Worm (Caenorhabditis elegans) whole organism, mixed stage, embryonic: ENCODE measurements around the gene twk-33.

Experiments used
- M03D4.4 ChIP-seq: sonication (generic microtip); optimal IDR thresholded peaks from 2 replicates; lab custom pipeline; 2017; ENCODE audit warnings: mild to moderate bottlenecking, missing genetic modification characterization, missing compliant biosample characterization
- bed-3 ChIP-seq: fragments of 200-800 bp; sonication (Bioruptor generic); optimal IDR thresholded peaks from 3 replicates; lab custom pipeline; 2018; ENCODE audit warnings: mild to moderate bottlenecking, missing genetic modification characterization, moderate library complexity, missing compliant biosample characterization
- ceh-39 ChIP-seq: fragments of 150-350 bp; optimal IDR thresholded peaks from 2 replicates; lab custom pipeline; 2014; ENCODE audit warnings: missing biosample characterization, missing genetic modification characterization
- ceh-43 ChIP-seq: fragments of 200-800 bp; sonication (Bioruptor generic); optimal IDR thresholded peaks from 2 replicates; lab custom pipeline; 2018; ENCODE audit warnings: mild to moderate bottlenecking, missing genetic modification characterization, moderate library complexity, missing compliant biosample characterization
- ceh-83 ChIP-seq: fragments of 200-800 bp; sonication (Bioruptor generic); optimal IDR thresholded peaks from 2 replicates; lab custom pipeline; 2018; ENCODE audit warnings: mild to moderate bottlenecking, missing genetic modification characterization, missing compliant biosample characterization
- ces-1 ChIP-seq: fragments of 150-350 bp; optimal IDR thresholded peaks from 2 replicates; lab custom pipeline; 2014; ENCODE audit warnings: missing biosample characterization, missing genetic modification reagents, missing genetic modification characterization
- drap-1 ChIP-seq: fragments of 200-800 bp; sonication (Bioruptor generic); optimal IDR thresholded peaks from 3 replicates; lab custom pipeline; 2018; ENCODE audit warnings: mild to moderate bottlenecking, missing genetic modification characterization, missing compliant biosample characterization
- elt-1 ChIP-seq: sonication (generic microtip); optimal IDR thresholded peaks from 2 replicates; lab custom pipeline; 2017; ENCODE audit warnings: missing genetic modification characterization, mild to moderate bottlenecking, missing compliant biosample characterization, antibody characterized with exemption, moderate library complexity, borderline replicate concordance; ENCODE audit not compliant: insufficient read depth
- elt-3 ChIP-seq: fragments of 150-350 bp; optimal IDR thresholded peaks from 2 replicates; lab custom pipeline; 2014; ENCODE audit warnings: missing biosample characterization, missing genetic modification characterization
- flh-1 ChIP-seq: fragments of 200-800 bp; sonication (Bioruptor generic); optimal IDR thresholded peaks from 2 replicates; lab custom pipeline; 2018; ENCODE audit warnings: mild to moderate bottlenecking, missing genetic modification characterization, moderate library complexity, missing compliant biosample characterization
- ham-2 ChIP-seq: fragments of 200-800 bp; sonication (Bioruptor generic); optimal IDR thresholded peaks from 2 replicates; lab custom pipeline; 2018; ENCODE audit warnings: mild to moderate bottlenecking, missing genetic modification characterization, missing compliant biosample characterization
- hlh-1 ChIP-seq: fragments of 150-350 bp; optimal IDR thresholded peaks from 2 replicates; lab custom pipeline; 2014; ENCODE audit warnings: missing biosample characterization, missing genetic modification reagents, missing genetic modification characterization
- lin-32 ChIP-seq: fragments of 200-800 bp; sonication (Bioruptor generic); optimal IDR thresholded peaks from 2 replicates; lab custom pipeline; 2018; ENCODE audit warnings: mild to moderate bottlenecking, missing genetic modification characterization, missing compliant biosample characterization
- mab-5 ChIP-seq: fragments of 150-350 bp; optimal IDR thresholded peaks from 2 replicates; lab custom pipeline; 2014; ENCODE audit warnings: missing biosample characterization, missing genetic modification characterization
- mep-1 ChIP-seq: fragments of 150-350 bp; optimal IDR thresholded peaks from 2 replicates; lab custom pipeline; 2017; ENCODE audit warnings: missing biosample characterization, missing genetic modification reagents, missing genetic modification characterization, inconsistent platforms
- nhr-12 ChIP-seq: fragments of 150-350 bp; optimal IDR thresholded peaks from 2 replicates; lab custom pipeline; 2014; ENCODE audit warnings: missing biosample characterization, missing genetic modification characterization
- nhr-2 ChIP-seq: fragments of 150-350 bp; optimal IDR thresholded peaks from 2 replicates; lab custom pipeline; 2014; ENCODE audit warnings: missing biosample characterization, missing genetic modification characterization
- nhr-237 ChIP-seq: fragments of 150-350 bp; optimal IDR thresholded peaks from 2 replicates; lab custom pipeline; 2014; ENCODE audit warnings: missing biosample characterization, missing genetic modification characterization
- nhr-28 ChIP-seq: fragments of 150-350 bp; optimal IDR thresholded peaks from 2 replicates; lab custom pipeline; 2014; ENCODE audit warnings: missing biosample characterization, missing genetic modification characterization
- nhr-76 ChIP-seq: sonication (generic microtip); optimal IDR thresholded peaks from 2 replicates; lab custom pipeline; 2017; ENCODE audit warnings: missing biosample characterization, missing genetic modification characterization
- pha-4 ChIP-seq: fragments of 150-350 bp; optimal IDR thresholded peaks from 2 replicates; lab custom pipeline; 2018; ENCODE audit warnings: missing biosample characterization, missing genetic modification reagents, missing genetic modification characterization
- sem-2 ChIP-seq: fragments of 200-800 bp; sonication (Bioruptor generic); optimal IDR thresholded peaks from 2 replicates; lab custom pipeline; 2018; ENCODE audit warnings: mild to moderate bottlenecking, missing genetic modification characterization, missing compliant biosample characterization
- snpc-4 ChIP-seq: fragments of 150-350 bp; optimal IDR thresholded peaks from 2 replicates; lab custom pipeline; 2014; ENCODE audit warnings: missing biosample characterization, missing genetic modification characterization
- sptf-1 ChIP-seq: sonication (generic microtip); optimal IDR thresholded peaks from 2 replicates; lab custom pipeline; 2017; ENCODE audit warnings: mild to moderate bottlenecking, missing genetic modification characterization, moderate library complexity, missing compliant biosample characterization
- tbx-8 ChIP-seq: fragments of 200-800 bp; sonication (Bioruptor generic); optimal IDR thresholded peaks from 2 replicates; lab custom pipeline; 2018; ENCODE audit warnings: mild to moderate bottlenecking, missing genetic modification characterization, moderate library complexity, missing compliant biosample characterization
- unc-120 ChIP-seq: sonication (generic microtip); optimal IDR thresholded peaks from 2 replicates; lab custom pipeline; 2017; ENCODE audit warnings: missing genetic modification characterization, missing compliant biosample characterization; ENCODE audit not compliant: poor library complexity, severe bottlenecking
- unc-39 ChIP-seq: fragments of 150-350 bp; optimal IDR thresholded peaks from 2 replicates; lab custom pipeline; 2014; ENCODE audit warnings: missing biosample characterization, missing genetic modification characterization
- unc-62 ChIP-seq: fragments of 150-350 bp; optimal IDR thresholded peaks from 2 replicates; lab custom pipeline; 2014; ENCODE audit warnings: missing biosample characterization, missing genetic modification reagents, missing genetic modification characterization
- zip-8 ChIP-seq: fragments of 150-350 bp; optimal IDR thresholded peaks from 2 replicates; lab custom pipeline; 2014; ENCODE audit warnings: missing biosample characterization, missing genetic modification characterization
- ztf-11 ChIP-seq: fragments of 150-350 bp; optimal IDR thresholded peaks from 2 replicates; lab custom pipeline; 2014; ENCODE audit warnings: missing biosample characterization, missing genetic modification characterization

The twk-33 gene

ce11 chrV:17694260-17694659, 19.9 kb downstream of the twk-33 start:
- TF ChIP-seq hlh-1 (tag; lab: Kevin White, UChicago) (no peak), unc-62 (GFP tag; lab: Kevin White, UChicago) (no peak), ham-2 (GFP tag; lab: Kevin White, UChicago) (no peak), ceh-39 (tag; lab: Kevin White, UChicago) (no peak), ces-1 (no peak), elt-3 (tag; lab: Kevin White, UChicago) (no peak), pha-4 (no peak), drap-1 (GFP tag; lab: Kevin White, UChicago) (no peak), mab-5 (tag; lab: Kevin White, UChicago) (no peak)
- TF ChIP-seq, all 35 proteins: peak for 0

- TF ChIP-seq ceh-43 (GFP tag; lab: Kevin White, UChicago), result no peak
- no peak for TF ChIP-seq nhr-12 (tag; lab: Kevin White, UChicago)
- TF ChIP-seq snpc-4, result no peak
- TF ChIP-seq zip-8 (tag; lab: Kevin White, UChicago), result peak; percentile 24
- no peak for TF ChIP-seq sem-2 (GFP tag; lab: Kevin White, UChicago)
Measured at ce11 chrV:17690922-17691321, 23.3 kb downstream of the twk-33 start, which contains the start of gene F59A1.13. Gene F59A1.13 (minus strand): TSS chrV:17691022.

- TF ChIP-seq tbx-8 (GFP tag; lab: Kevin White, UChicago) (no peak), sptf-1 (no peak), flh-1 (GFP tag; lab: Kevin White, UChicago) (no peak), elt-1 (tag; lab: Kevin White, UChicago) (no peak), ceh-43 (GFP tag; lab: Kevin White, UChicago) (no peak)
- TF ChIP-seq, all 35 proteins: peak for 0
Measured at ce11 chrV:17686852-17687251, 27.3 kb downstream of the twk-33 start, which contains the start of gene F59A1.18. Gene F59A1.18 (minus strand): TSS chrV:17686952.

- TF ChIP-seq ztf-11 (tag; lab: Kevin White, UChicago) (no peak), ham-2 (GFP tag; lab: Kevin White, UChicago) (no peak), bed-3 (no peak), sem-2 (GFP tag; lab: Kevin White, UChicago) (no peak), zip-8 (tag; lab: Kevin White, UChicago) (no peak), unc-62 (GFP tag; lab: Kevin White, UChicago) (no peak), ceh-83 (GFP tag; lab: Kevin White, UChicago) (no peak), nhr-237 (tag; lab: Kevin White, UChicago) (no peak), nhr-28 (tag; lab: Kevin White, UChicago) (no peak), nhr-76 (tag; lab: Kevin White, UChicago) (no peak), mab-5 (tag; lab: Kevin White, UChicago) (no peak), elt-1 (tag; lab: Kevin White, UChicago) (no peak), sptf-1 (no peak), nhr-2 (tag; lab: Kevin White, UChicago) (no peak), unc-120 (tag; lab: Kevin White, UChicago) (no peak), M03D4.4 (tag; lab: Kevin White, UChicago) (no peak), mep-1 (tag; lab: Kevin White, UChicago) (no peak)
Measured at ce11 chrV:17684857-17685256, 29.3 kb downstream of the twk-33 start, which contains the start of the genes F59A1.16 and F59A1.6. Gene F59A1.16 (minus strand): TSS chrV:17684957. Gene F59A1.6 (plus strand): TSS chrV:17685141.

- TF ChIP-seq nhr-28 (tag; lab: Kevin White, UChicago) (no peak), ceh-39 (tag; lab: Kevin White, UChicago) (no peak), nhr-237 (tag; lab: Kevin White, UChicago) (no peak), nhr-2 (tag; lab: Kevin White, UChicago) (no peak), elt-1 (tag; lab: Kevin White, UChicago) (no peak), unc-39 (tag; lab: Kevin White, UChicago) (no peak), tbx-8 (GFP tag; lab: Kevin White, UChicago) (no peak), zip-8 (tag; lab: Kevin White, UChicago) (no peak), nhr-76 (tag; lab: Kevin White, UChicago) (no peak), mep-1 (tag; lab: Kevin White, UChicago) (no peak), ceh-83 (GFP tag; lab: Kevin White, UChicago) (no peak), sem-2 (GFP tag; lab: Kevin White, UChicago) (no peak), lin-32 (GFP tag; lab: Kevin White, UChicago) (no peak), nhr-12 (tag; lab: Kevin White, UChicago) (no peak)
Measured at ce11 chrV:17683763-17684162, 30.4 kb downstream of the twk-33 start, which contains the start of gene F59A1.15. Gene F59A1.15 (minus strand): TSS chrV:17683863.
